Worm (Caenorhabditis elegans): Measurements from ENCODE around the gene F52H2.3.

F52H2.3 gene

DNA sequence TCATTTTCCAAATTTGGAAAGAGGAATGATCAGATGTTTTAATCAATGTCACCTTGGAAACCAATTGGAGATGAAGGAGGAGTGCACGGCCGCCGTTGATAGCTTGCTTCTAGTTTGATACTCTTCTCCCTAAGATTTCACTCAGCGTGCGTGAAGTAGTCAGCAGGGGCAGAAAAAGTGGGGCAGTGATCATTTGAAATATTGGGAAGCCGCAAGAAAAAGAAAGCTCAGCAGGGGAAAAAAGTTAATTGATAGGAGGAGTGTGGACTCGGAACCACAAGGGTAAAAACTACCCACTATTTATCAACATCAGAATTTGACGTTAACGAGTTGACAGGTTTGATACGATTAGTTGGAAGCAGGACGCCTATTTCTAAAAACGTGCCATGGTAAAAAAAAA is 32.4 kb downstream of the F52H2.3 start, which contains the start of gene K02E10.7:
TSS of gene K02E10.7 (minus strand) at position 101 of the 400 bp plus-strand sequence.
- no peak for TF ChIP-seq pha-4 (tag; optimal IDR thresholded peaks at IDR 0.05)
- no peak for TF ChIP-seq nhr-2 (tag; optimal IDR thresholded peaks at IDR 0.05)
- no peak for TF ChIP-seq unc-39 (tag; optimal IDR thresholded peaks at IDR 0.05)
- no peak for TF ChIP-seq unc-120 (tag; optimal IDR thresholded peaks at IDR 0.05; ENCODE audit: poor library complexity, severe bottlenecking)
- TF ChIP-seq unc-62 (GFP tag; optimal IDR thresholded peaks at IDR 0.05): no peak
- no peak for TF ChIP-seq drap-1 (GFP tag; optimal IDR thresholded peaks at IDR 0.05)
- no peak for TF ChIP-seq nhr-76 (tag; optimal IDR thresholded peaks at IDR 0.05)
- TF ChIP-seq tbx-8 (GFP tag; optimal IDR thresholded peaks at IDR 0.05): no peak
- TF ChIP-seq ztf-11 (tag; optimal IDR thresholded peaks at IDR 0.05): no peak
- no peak for TF ChIP-seq zip-8 (tag; optimal IDR thresholded peaks at IDR 0.05)
- no peak for TF ChIP-seq elt-3 (tag; optimal IDR thresholded peaks at IDR 0.05)
- no peak for TF ChIP-seq mab-5 (tag; optimal IDR thresholded peaks at IDR 0.05)
- no peak for TF ChIP-seq ces-1 (GFP tag; optimal IDR thresholded peaks at IDR 0.05)
- TF ChIP-seq mls-2 (tag; optimal IDR thresholded peaks at IDR 0.05): no peak
- TF ChIP-seq nhr-12 (tag; optimal IDR thresholded peaks at IDR 0.05): no peak
- no peak for TF ChIP-seq lin-32 (GFP tag; optimal IDR thresholded peaks at IDR 0.05)

DNA sequence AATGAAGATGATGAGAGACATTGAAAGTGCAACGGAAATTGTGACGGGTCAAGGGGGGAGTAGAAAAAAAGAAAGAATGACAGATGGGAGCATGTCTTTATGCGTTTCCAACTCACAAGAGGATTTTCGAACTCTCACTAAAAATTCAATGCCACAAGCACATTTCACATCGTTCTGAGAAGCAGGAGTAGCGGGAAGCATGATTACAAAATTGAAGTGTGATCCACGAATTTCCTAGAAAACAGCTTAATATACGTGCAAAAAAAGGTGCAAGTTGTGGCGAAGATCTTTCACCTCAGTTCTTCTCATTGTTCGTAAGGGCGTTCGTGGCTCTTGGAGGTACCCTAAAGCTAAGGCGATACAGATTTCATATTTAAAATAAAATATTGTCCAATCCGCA is 34.1 kb downstream of the F52H2.3 start:
- TF ChIP-seq sptf-1 (tag; optimal IDR thresholded peaks at IDR 0.05) (no peak), mls-2 (tag; optimal IDR thresholded peaks at IDR 0.05) (no peak), unc-39 (tag; optimal IDR thresholded peaks at IDR 0.05) (no peak), bed-3 (GFP tag; optimal IDR thresholded peaks at IDR 0.05) (no peak), nhr-28 (tag; optimal IDR thresholded peaks at IDR 0.05) (no peak), pha-4 (tag; optimal IDR thresholded peaks at IDR 0.05) (no peak)

DNA sequence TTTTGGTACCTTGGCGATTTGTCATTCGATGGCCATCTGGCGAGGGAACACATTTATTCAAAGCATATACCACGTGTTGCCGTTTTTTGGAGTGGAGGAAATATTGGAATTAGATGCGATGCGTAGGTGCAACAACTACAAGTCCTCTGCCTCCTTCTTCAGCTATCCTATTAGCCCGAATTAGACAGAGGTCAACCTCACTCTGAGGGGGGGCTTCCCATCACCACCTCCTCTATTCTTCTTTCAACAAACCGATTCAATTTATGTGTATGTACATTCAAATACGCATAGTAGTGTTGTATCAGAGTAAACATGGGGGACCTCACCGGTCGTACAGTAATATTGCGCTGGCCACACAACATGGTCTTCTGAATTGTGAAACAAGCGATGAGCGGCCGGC is 43.0 kb downstream of the F52H2.3 start:
- TF ChIP-seq ceh-39 (tag; optimal IDR thresholded peaks at IDR 0.05) (no peak), flh-1 (GFP tag; optimal IDR thresholded peaks at IDR 0.05) (no peak), sptf-1 (tag; optimal IDR thresholded peaks at IDR 0.05) (no peak), nhr-237 (tag; optimal IDR thresholded peaks at IDR 0.05) (no peak), nhr-2 (tag; optimal IDR thresholded peaks at IDR 0.05) (peak; percentile 18), ces-1 (GFP tag; optimal IDR thresholded peaks at IDR 0.05) (peak; percentile 19), bed-3 (GFP tag; optimal IDR thresholded peaks at IDR 0.05) (no peak), nhr-76 (tag; optimal IDR thresholded peaks at IDR 0.05) (no peak), ztf-11 (tag; optimal IDR thresholded peaks at IDR 0.05) (no peak), unc-39 (tag; optimal IDR thresholded peaks at IDR 0.05) (no peak), ceh-83 (GFP tag; optimal IDR thresholded peaks at IDR 0.05) (peak; percentile 0), ham-2 (GFP tag; optimal IDR thresholded peaks at IDR 0.05) (peak; percentile 52), elt-3 (tag; optimal IDR thresholded peaks at IDR 0.05) (no peak), blmp-1 (tag; optimal IDR thresholded peaks at IDR 0.05) (no peak), pha-4 (tag; optimal IDR thresholded peaks at IDR 0.05) (peak; percentile 53)

DNA sequence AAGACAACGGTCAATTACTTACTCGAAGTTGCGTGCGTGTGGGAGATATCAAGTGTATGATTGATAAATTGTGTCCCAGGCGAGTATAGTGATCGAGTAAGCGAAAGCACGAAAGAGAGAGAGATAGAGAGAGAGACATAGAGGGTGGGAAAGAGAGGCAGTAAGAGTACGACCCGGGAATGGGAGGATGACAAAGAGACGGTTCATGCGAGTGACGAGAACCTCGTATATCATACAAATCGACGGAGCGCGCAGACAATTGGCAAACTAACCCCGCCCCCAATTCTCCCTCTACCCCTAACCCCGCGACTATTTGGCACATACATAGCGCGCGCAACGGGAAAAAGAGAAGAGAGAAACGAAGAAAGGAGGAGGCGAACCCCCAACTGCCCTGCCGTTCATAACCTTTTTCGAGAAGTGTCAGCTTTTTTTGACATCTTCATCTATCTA is 45.0 kb downstream of the F52H2.3 start, which contains the start of gene rabr-1:
TSS of gene rabr-1 (plus strand) at position 316 of the 450 bp plus-strand sequence.
- TF ChIP-seq unc-62 (GFP tag; optimal IDR thresholded peaks at IDR 0.05) (peak; percentile 56), tbx-8 (GFP tag; optimal IDR thresholded peaks at IDR 0.05) (no peak), unc-120 (tag; optimal IDR thresholded peaks at IDR 0.05; ENCODE audit: poor library complexity, severe bottlenecking) (peak; percentile 39), elt-1 (tag; optimal IDR thresholded peaks at IDR 0.05; ENCODE audit: borderline replicate concordance, insufficient read depth) (no peak), nhr-2 (tag; optimal IDR thresholded peaks at IDR 0.05) (peak; percentile 46), M03D4.4 (tag; optimal IDR thresholded peaks at IDR 0.05) (peak; percentile 30), nhr-76 (tag; optimal IDR thresholded peaks at IDR 0.05) (no peak), lin-13 (tag; optimal IDR thresholded peaks at IDR 0.05) (peak; percentile 24), unc-39 (tag; optimal IDR thresholded peaks at IDR 0.05) (no peak), mls-2 (tag; optimal IDR thresholded peaks at IDR 0.05) (peak; percentile 55), blmp-1 (tag; optimal IDR thresholded peaks at IDR 0.05) (peak; percentile 51), pha-4 (tag; optimal IDR thresholded peaks at IDR 0.05) (peak; percentile 42), ham-2 (GFP tag; optimal IDR thresholded peaks at IDR 0.05) (peak; percentile 68)

DNA sequence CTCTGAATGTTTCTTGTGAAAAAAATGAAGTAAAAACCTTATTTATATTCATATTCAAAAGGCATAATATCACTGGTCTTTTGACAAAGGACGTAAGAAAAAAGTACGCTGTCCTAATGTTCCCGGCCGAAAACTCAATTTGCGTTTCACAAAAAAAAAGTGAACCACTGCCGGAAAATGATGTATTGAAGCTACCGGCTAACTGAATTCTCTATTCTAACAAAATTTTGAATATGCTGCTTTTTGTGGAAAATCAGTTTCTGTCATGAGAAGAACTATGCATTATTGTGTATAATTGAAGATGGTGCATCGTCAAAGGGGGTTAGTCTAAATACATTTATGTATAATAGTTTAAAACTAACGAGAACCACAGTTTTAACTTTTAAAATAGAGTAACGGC is 46.6 kb downstream of the F52H2.3 start:
- TF ChIP-seq sptf-1 (tag; optimal IDR thresholded peaks at IDR 0.05): no peak
- TF ChIP-seq hlh-1 (tag; optimal IDR thresholded peaks at IDR 0.05): no peak
- TF ChIP-seq ces-1 (GFP tag; optimal IDR thresholded peaks at IDR 0.05): peak; percentile 36
- no peak for TF ChIP-seq nhr-2 (tag; optimal IDR thresholded peaks at IDR 0.05)
- no peak for TF ChIP-seq nhr-76 (tag; optimal IDR thresholded peaks at IDR 0.05)
